Worm (Caenorhabditis elegans) whole organism, late embryonic: ENCODE results near the gene sodh-2.

Experiments used
- C38D4.7 ChIP-seq: fragments of 200-800 bp; sonication (Bioruptor generic); optimal IDR thresholded peaks from 2 replicates; lab custom pipeline; 2018; ENCODE audit warnings: mild to moderate bottlenecking, missing genetic modification characterization, moderate library complexity, missing compliant biosample characterization
- F13H6.1 ChIP-seq: sonication (generic microtip); optimal IDR thresholded peaks from 2 replicates; lab custom pipeline; 2016; ENCODE audit warnings: missing genetic modification characterization, missing compliant biosample characterization
- K02D7.2 ChIP-seq: sonication (generic microtip); optimal IDR thresholded peaks from 2 replicates; lab custom pipeline; 2017; ENCODE audit warnings: mild to moderate bottlenecking, missing genetic modification characterization, missing compliant biosample characterization
- K09A11.1 ChIP-seq: sonication (generic microtip); optimal IDR thresholded peaks from 2 replicates; lab custom pipeline; 2017; ENCODE audit warnings: antibody characterized with exemption, mild to moderate bottlenecking, missing genetic modification characterization, missing compliant biosample characterization; ENCODE audit not compliant: insufficient read depth
- Y22D7AL.16 ChIP-seq: sonication (generic microtip); optimal IDR thresholded peaks from 2 replicates; lab custom pipeline; 2016; ENCODE audit warnings: missing genetic modification characterization, missing compliant biosample characterization
- ahr-1 ChIP-seq: sonication (generic microtip); optimal IDR thresholded peaks from 2 replicates; lab custom pipeline; 2016; ENCODE audit warnings: missing genetic modification characterization, missing compliant biosample characterization
- ceh-18 ChIP-seq: sonication (generic microtip); optimal IDR thresholded peaks from 2 replicates; lab custom pipeline; 2016; ENCODE audit warnings: missing genetic modification characterization, missing compliant biosample characterization
- ceh-19 ChIP-seq: fragments of 200-800 bp; sonication (Bioruptor generic); optimal IDR thresholded peaks from 2 replicates; lab custom pipeline; 2018; ENCODE audit warnings: mild to moderate bottlenecking, missing genetic modification characterization, missing compliant biosample characterization
- ceh-2 ChIP-seq: sonication (generic microtip); optimal IDR thresholded peaks from 2 replicates; lab custom pipeline; 2016; ENCODE audit warnings: missing genotype, missing genetic modification characterization, missing compliant biosample characterization
- ceh-22 ChIP-seq: sonication (generic microtip); optimal IDR thresholded peaks from 2 replicates; lab custom pipeline; 2017; ENCODE audit warnings: missing biosample characterization, missing genetic modification characterization
- ceh-30 ChIP-seq: fragments of 150-350 bp; optimal IDR thresholded peaks from 2 replicates; lab custom pipeline; 2014; ENCODE audit warnings: missing biosample characterization, missing genetic modification characterization
- ceh-31 ChIP-seq: sonication (generic microtip); optimal IDR thresholded peaks from 2 replicates; lab custom pipeline; 2016; ENCODE audit warnings: missing genetic modification characterization, missing compliant biosample characterization
- ceh-34 ChIP-seq: sonication (generic microtip); optimal IDR thresholded peaks from 2 replicates; lab custom pipeline; 2016; ENCODE audit warnings: mild to moderate bottlenecking, missing genetic modification characterization, missing compliant biosample characterization
- ceh-45 ChIP-seq: fragments of 200-800 bp; sonication (Bioruptor generic); IDR thresholded peaks from 2 replicates; pipeline ENCODE4 v1.3.6; 2022; ENCODE audit warnings: missing genetic modification reagents, missing genetic modification characterization, missing compliant biosample characterization
- ceh-6 ChIP-seq: fragments of 200-800 bp; sonication (Bioruptor generic); optimal IDR thresholded peaks from 2 replicates; lab custom pipeline; 2018; ENCODE audit warnings: mild to moderate bottlenecking, missing genetic modification characterization, missing compliant biosample characterization
- dve-1 ChIP-seq: sonication (generic microtip); optimal IDR thresholded peaks from 2 replicates; lab custom pipeline; 2017; ENCODE audit warnings: antibody characterized with exemption, mild to moderate bottlenecking, missing genetic modification characterization, missing compliant biosample characterization
- elt-4 ChIP-seq: sonication (generic microtip); optimal IDR thresholded peaks from 2 replicates; lab custom pipeline; 2016; ENCODE audit warnings: missing genetic modification characterization, missing compliant biosample characterization
- fax-1 ChIP-seq: sonication (generic microtip); optimal IDR thresholded peaks from 2 replicates; lab custom pipeline; 2016; ENCODE audit warnings: missing genotype, missing genetic modification characterization, missing compliant biosample characterization
- fkh-6 ChIP-seq: sonication (generic microtip); optimal IDR thresholded peaks from 2 replicates; lab custom pipeline; 2016; ENCODE audit warnings: missing genetic modification characterization, missing compliant biosample characterization
- gmeb-2 ChIP-seq: sonication (generic microtip); optimal IDR thresholded peaks from 2 replicates; lab custom pipeline; 2016; ENCODE audit warnings: missing genetic modification characterization, inconsistent platforms, missing compliant biosample characterization
- hlh-30 ChIP-seq: sonication (generic microtip); optimal IDR thresholded peaks from 2 replicates; lab custom pipeline; 2017; ENCODE audit warnings: antibody characterized with exemption, missing genetic modification characterization, missing compliant biosample characterization; ENCODE audit not compliant: insufficient read depth
- hlh-8 ChIP-seq: sonication (generic microtip); optimal IDR thresholded peaks from 2 replicates; lab custom pipeline; 2016; ENCODE audit warnings: missing genotype, missing genetic modification characterization, missing compliant biosample characterization
- lim-6 ChIP-seq: sonication (generic microtip); optimal IDR thresholded peaks from 2 replicates; lab custom pipeline; 2016; ENCODE audit warnings: missing genetic modification characterization, missing compliant biosample characterization
- lin-11 ChIP-seq: fragments of 200-800 bp; sonication (Bioruptor generic); optimal IDR thresholded peaks from 2 replicates; lab custom pipeline; 2018; ENCODE audit warnings: mild to moderate bottlenecking, missing genetic modification characterization, missing compliant biosample characterization
- mec-3 ChIP-seq: sonication (generic microtip); optimal IDR thresholded peaks from 2 replicates; lab custom pipeline; 2016; ENCODE audit warnings: borderline replicate concordance, missing genetic modification characterization, missing compliant biosample characterization
- nhr-232 ChIP-seq: sonication (generic microtip); optimal IDR thresholded peaks from 2 replicates; lab custom pipeline; 2016; ENCODE audit warnings: missing genetic modification characterization, missing compliant biosample characterization
- odd-2 ChIP-seq: sonication (generic microtip); optimal IDR thresholded peaks from 2 replicates; lab custom pipeline; 2017; ENCODE audit warnings: antibody characterized with exemption, mild to moderate bottlenecking, missing genetic modification characterization, missing compliant biosample characterization
- pax-1 ChIP-seq: fragments of 150-350 bp; optimal IDR thresholded peaks from 2 replicates; lab custom pipeline; 2014; ENCODE audit warnings: missing biosample characterization, missing genetic modification characterization
- pha-2 ChIP-seq: sonication (generic microtip); optimal IDR thresholded peaks from 2 replicates; lab custom pipeline; 2017; ENCODE audit warnings: mild to moderate bottlenecking, missing genetic modification characterization, missing compliant biosample characterization
- rnt-1 ChIP-seq: sonication (generic microtip); optimal IDR thresholded peaks from 2 replicates; lab custom pipeline; 2016; ENCODE audit warnings: missing genetic modification characterization, missing compliant biosample characterization
- sdc-2 ChIP-seq: sonication (generic microtip); optimal IDR thresholded peaks from 2 replicates; lab custom pipeline; 2016; ENCODE audit warnings: missing genotype, missing genetic modification characterization, missing compliant biosample characterization
- sox-2 ChIP-seq: fragments of 200-800 bp; sonication (Bioruptor generic); IDR thresholded peaks from 2 replicates; pipeline ENCODE4 v1.3.6; 2022; ENCODE audit warnings: missing genetic modification reagents, missing genetic modification characterization, missing compliant biosample characterization
- tbx-2 ChIP-seq: sonication (generic microtip); optimal IDR thresholded peaks from 2 replicates; lab custom pipeline; 2016; ENCODE audit warnings: missing genetic modification characterization, missing compliant biosample characterization
- ttx-3 ChIP-seq: sonication (generic microtip); optimal IDR thresholded peaks from 2 replicates; lab custom pipeline; 2016; ENCODE audit warnings: missing genetic modification reagents, missing genetic modification characterization, missing compliant biosample characterization
- unc-3 ChIP-seq, 2 experiments: fragments of 200-800 bp in 1 of 2; sonication (Bioruptor generic) in 1 of 2; sonication (generic microtip) in 1 of 2; conservative IDR thresholded peaks in 1 of 2; optimal IDR thresholded peaks in 1 of 2; 2 replicates each; pipeline versions ENCODE4 v1.3.6 to Lab custom; 2016 to 2022; ENCODE audit warnings: missing compliant biosample characterization in 2 of 2, missing genetic modification characterization in 2 of 2, missing genetic modification reagents in 1 of 2
- unc-55 ChIP-seq: sonication (generic microtip); optimal IDR thresholded peaks from 2 replicates; lab custom pipeline; 2017; ENCODE audit warnings: missing biosample characterization, missing genetic modification reagents, missing genetic modification characterization

The sodh-2 gene

ce11 chrV:11917186-11917585, 26.1 kb upstream of the sodh-2 start, which contains the start of gene R31.2:
TSS of gene R31.2 (plus strand) at chrV:11917573.
- no peak for TF ChIP-seq unc-3 (GFP tag; conservative IDR thresholded peaks at IDR 0.05; lab: Robert Waterston, UW)
- TF ChIP-seq unc-3 (tag; optimal IDR thresholded peaks at IDR 0.05; lab: Kevin White, UChicago): no peak
- no peak for TF ChIP-seq sdc-2
- TF ChIP-seq ceh-31 (tag; lab: Kevin White, UChicago): no peak
- TF ChIP-seq hlh-8 (tag; lab: Kevin White, UChicago): no peak
- TF ChIP-seq lin-11 (tag; lab: Kevin White, UChicago): no peak
- TF ChIP-seq ahr-1: no peak
- no peak for TF ChIP-seq hlh-30
- TF ChIP-seq fkh-6 (tag; lab: Kevin White, UChicago): no peak
- no peak for TF ChIP-seq ceh-34 (tag; lab: Kevin White, UChicago)
- no peak for TF ChIP-seq ceh-22 (tag; lab: Kevin White, UChicago)
- no peak for TF ChIP-seq ceh-19 (GFP tag; lab: Kevin White, UChicago)
- no peak for TF ChIP-seq rnt-1
- TF ChIP-seq tbx-2 (tag; lab: Kevin White, UChicago): no peak
- TF ChIP-seq, all 69 proteins: peak for 0

- TF ChIP-seq odd-2 (tag; lab: Kevin White, UChicago): no peak
- no peak for TF ChIP-seq ceh-6
- TF ChIP-seq ceh-2 (tag; lab: Kevin White, UChicago): no peak
- TF ChIP-seq ceh-45: no peak
- no peak for TF ChIP-seq pax-1 (tag; lab: Kevin White, UChicago)
- TF ChIP-seq sdc-2: no peak
- no peak for TF ChIP-seq dve-1 (tag; lab: Kevin White, UChicago)
- TF ChIP-seq, all 69 proteins: peak for 0
Measured at ce11 chrV:11913283-11913682, 22.2 kb upstream of the sodh-2 start.

ce11 chrV:11905977-11906376, 14.9 kb upstream of the sodh-2 start:
- TF ChIP-seq mec-3 (no peak), Y22D7AL.16 (tag; lab: Kevin White, UChicago) (no peak)
- TF ChIP-seq, all 69 proteins: peak for 0

- TF ChIP-seq K02D7.2: no peak
Measured at ce11 chrV:11902161-11902560, 11.1 kb upstream of the sodh-2 start.

- no peak for TF ChIP-seq pha-2 (tag; lab: Kevin White, UChicago)
- TF ChIP-seq sdc-2: no peak
- no peak for TF ChIP-seq unc-3 (GFP tag; conservative IDR thresholded peaks at IDR 0.05; lab: Robert Waterston, UW)
- TF ChIP-seq unc-3 (tag; optimal IDR thresholded peaks at IDR 0.05; lab: Kevin White, UChicago): no peak
- no peak for TF ChIP-seq ceh-19 (GFP tag; lab: Kevin White, UChicago)
- no peak for TF ChIP-seq elt-4
- no peak for TF ChIP-seq sox-2
- no peak for TF ChIP-seq ttx-3
- no peak for TF ChIP-seq unc-55 (GFP tag; lab: Kevin White, UChicago)
- TF ChIP-seq ceh-30: no peak
- no peak for TF ChIP-seq ceh-2 (tag; lab: Kevin White, UChicago)
- no peak for TF ChIP-seq pax-1 (tag; lab: Kevin White, UChicago)
- TF ChIP-seq gmeb-2: no peak
- no peak for TF ChIP-seq ceh-22 (tag; lab: Kevin White, UChicago)
- TF ChIP-seq C38D4.7: no peak
- TF ChIP-seq ahr-1: no peak
- no peak for TF ChIP-seq lim-6 (tag; lab: Kevin White, UChicago)
- no peak for TF ChIP-seq fax-1
- TF ChIP-seq nhr-232 (tag; lab: Kevin White, UChicago): no peak
Measured at ce11 chrV:11901260-11901659, 10.2 kb upstream of the sodh-2 start.

- TF ChIP-seq F13H6.1: no peak
- no peak for TF ChIP-seq ceh-18 (tag; lab: Kevin White, UChicago)
- TF ChIP-seq sdc-2: no peak
- no peak for TF ChIP-seq K09A11.1
Measured at ce11 chrV:11900127-11900526, 9.1 kb upstream of the sodh-2 start.
